Worm (Caenorhabditis elegans) whole organism, mixed stage, embryonic: ENCODE measurements around the gene slc-17.2.

Experiments used
- bed-3 ChIP-seq: fragments of 200-800 bp; sonication (Bioruptor generic); optimal IDR thresholded peaks from 3 replicates; lab custom pipeline; 2018; ENCODE audit warnings: mild to moderate bottlenecking, missing genetic modification characterization, moderate library complexity, missing compliant biosample characterization
- blmp-1 ChIP-seq: fragments of 150-350 bp; optimal IDR thresholded peaks from 2 replicates; lab custom pipeline; 2014; ENCODE audit warnings: missing biosample characterization, missing genetic modification characterization
- ceh-39 ChIP-seq: fragments of 150-350 bp; optimal IDR thresholded peaks from 2 replicates; lab custom pipeline; 2014; ENCODE audit warnings: missing biosample characterization, missing genetic modification characterization
- ceh-43 ChIP-seq: fragments of 200-800 bp; sonication (Bioruptor generic); optimal IDR thresholded peaks from 2 replicates; lab custom pipeline; 2018; ENCODE audit warnings: mild to moderate bottlenecking, missing genetic modification characterization, moderate library complexity, missing compliant biosample characterization
- ceh-83 ChIP-seq: fragments of 200-800 bp; sonication (Bioruptor generic); optimal IDR thresholded peaks from 2 replicates; lab custom pipeline; 2018; ENCODE audit warnings: mild to moderate bottlenecking, missing genetic modification characterization, missing compliant biosample characterization
- ces-1 ChIP-seq: fragments of 150-350 bp; optimal IDR thresholded peaks from 2 replicates; lab custom pipeline; 2014; ENCODE audit warnings: missing biosample characterization, missing genetic modification reagents, missing genetic modification characterization
- cnd-1 ChIP-seq: fragments of 200-800 bp; sonication (Bioruptor generic); optimal IDR thresholded peaks from 2 replicates; lab custom pipeline; 2018; ENCODE audit warnings: mild to moderate bottlenecking, missing genetic modification characterization, missing compliant biosample characterization
- elt-1 ChIP-seq: sonication (generic microtip); optimal IDR thresholded peaks from 2 replicates; lab custom pipeline; 2017; ENCODE audit warnings: missing genetic modification characterization, mild to moderate bottlenecking, missing compliant biosample characterization, antibody characterized with exemption, moderate library complexity, borderline replicate concordance; ENCODE audit not compliant: insufficient read depth
- elt-3 ChIP-seq: fragments of 150-350 bp; optimal IDR thresholded peaks from 2 replicates; lab custom pipeline; 2014; ENCODE audit warnings: missing biosample characterization, missing genetic modification characterization
- flh-1 ChIP-seq: fragments of 200-800 bp; sonication (Bioruptor generic); optimal IDR thresholded peaks from 2 replicates; lab custom pipeline; 2018; ENCODE audit warnings: mild to moderate bottlenecking, missing genetic modification characterization, moderate library complexity, missing compliant biosample characterization
- ham-2 ChIP-seq: fragments of 200-800 bp; sonication (Bioruptor generic); optimal IDR thresholded peaks from 2 replicates; lab custom pipeline; 2018; ENCODE audit warnings: mild to moderate bottlenecking, missing genetic modification characterization, missing compliant biosample characterization
- hlh-1 ChIP-seq: fragments of 150-350 bp; optimal IDR thresholded peaks from 2 replicates; lab custom pipeline; 2014; ENCODE audit warnings: missing biosample characterization, missing genetic modification reagents, missing genetic modification characterization
- lin-13 ChIP-seq: fragments of 150-350 bp; optimal IDR thresholded peaks from 2 replicates; lab custom pipeline; 2014; ENCODE audit warnings: missing biosample characterization, missing genetic modification characterization
- lin-32 ChIP-seq: fragments of 200-800 bp; sonication (Bioruptor generic); optimal IDR thresholded peaks from 2 replicates; lab custom pipeline; 2018; ENCODE audit warnings: mild to moderate bottlenecking, missing genetic modification characterization, missing compliant biosample characterization
- lsy-2 ChIP-seq: fragments of 150-350 bp; optimal IDR thresholded peaks from 2 replicates; lab custom pipeline; 2014; ENCODE audit warnings: missing biosample characterization, missing genetic modification characterization
- mep-1 ChIP-seq: fragments of 150-350 bp; optimal IDR thresholded peaks from 2 replicates; lab custom pipeline; 2017; ENCODE audit warnings: missing biosample characterization, missing genetic modification reagents, missing genetic modification characterization, inconsistent platforms
- mls-2 ChIP-seq: sonication (generic microtip); optimal IDR thresholded peaks from 2 replicates; lab custom pipeline; 2016; ENCODE audit warnings: mild to moderate bottlenecking, missing genetic modification characterization, moderate library complexity, missing compliant biosample characterization
- nhr-2 ChIP-seq: fragments of 150-350 bp; optimal IDR thresholded peaks from 2 replicates; lab custom pipeline; 2014; ENCODE audit warnings: missing biosample characterization, missing genetic modification characterization
- nhr-28 ChIP-seq: fragments of 150-350 bp; optimal IDR thresholded peaks from 2 replicates; lab custom pipeline; 2014; ENCODE audit warnings: missing biosample characterization, missing genetic modification characterization
- nhr-76 ChIP-seq: sonication (generic microtip); optimal IDR thresholded peaks from 2 replicates; lab custom pipeline; 2017; ENCODE audit warnings: missing biosample characterization, missing genetic modification characterization
- pha-4 ChIP-seq: fragments of 150-350 bp; optimal IDR thresholded peaks from 2 replicates; lab custom pipeline; 2018; ENCODE audit warnings: missing biosample characterization, missing genetic modification reagents, missing genetic modification characterization
- sem-2 ChIP-seq: fragments of 200-800 bp; sonication (Bioruptor generic); optimal IDR thresholded peaks from 2 replicates; lab custom pipeline; 2018; ENCODE audit warnings: mild to moderate bottlenecking, missing genetic modification characterization, missing compliant biosample characterization
- snpc-4 ChIP-seq: fragments of 150-350 bp; optimal IDR thresholded peaks from 2 replicates; lab custom pipeline; 2014; ENCODE audit warnings: missing biosample characterization, missing genetic modification characterization
- tbx-8 ChIP-seq: fragments of 200-800 bp; sonication (Bioruptor generic); optimal IDR thresholded peaks from 2 replicates; lab custom pipeline; 2018; ENCODE audit warnings: mild to moderate bottlenecking, missing genetic modification characterization, moderate library complexity, missing compliant biosample characterization
- unc-120 ChIP-seq: sonication (generic microtip); optimal IDR thresholded peaks from 2 replicates; lab custom pipeline; 2017; ENCODE audit warnings: missing genetic modification characterization, missing compliant biosample characterization; ENCODE audit not compliant: poor library complexity, severe bottlenecking
- unc-39 ChIP-seq: fragments of 150-350 bp; optimal IDR thresholded peaks from 2 replicates; lab custom pipeline; 2014; ENCODE audit warnings: missing biosample characterization, missing genetic modification characterization
- unc-62 ChIP-seq: fragments of 150-350 bp; optimal IDR thresholded peaks from 2 replicates; lab custom pipeline; 2014; ENCODE audit warnings: missing biosample characterization, missing genetic modification reagents, missing genetic modification characterization
- zip-8 ChIP-seq: fragments of 150-350 bp; optimal IDR thresholded peaks from 2 replicates; lab custom pipeline; 2014; ENCODE audit warnings: missing biosample characterization, missing genetic modification characterization
- ztf-11 ChIP-seq: fragments of 150-350 bp; optimal IDR thresholded peaks from 2 replicates; lab custom pipeline; 2014; ENCODE audit warnings: missing biosample characterization, missing genetic modification characterization

The slc-17.2 gene

DNA sequence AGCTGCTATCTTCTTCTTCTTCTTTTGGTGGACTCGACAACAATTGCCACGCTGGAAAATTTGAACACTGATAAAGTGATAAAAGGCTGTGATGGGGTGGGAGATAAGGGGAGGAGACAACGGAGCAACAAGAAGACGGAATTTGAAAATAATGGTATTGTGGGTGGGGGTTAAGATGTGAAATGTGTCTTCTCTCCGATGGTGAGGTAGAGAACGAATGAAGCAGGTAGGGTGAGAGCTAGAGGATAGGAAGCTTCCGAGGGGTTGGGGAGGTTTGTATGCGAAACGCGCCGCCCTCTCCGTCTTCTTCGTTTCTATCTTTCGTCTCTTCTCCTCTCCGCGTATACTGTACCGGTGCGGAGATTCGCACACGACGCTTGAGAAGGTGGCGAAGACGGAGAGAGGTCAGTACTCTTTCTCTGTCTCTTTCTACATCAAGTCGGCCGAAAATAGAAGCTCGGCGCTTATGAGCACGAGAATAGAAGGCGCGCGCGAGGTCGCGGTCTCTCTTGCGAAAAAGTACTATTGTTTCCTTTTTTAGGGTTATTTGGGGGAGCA is 34.4 kb downstream of the slc-17.2 start, which contains the start of gene chtb-1:
Gene chtb-1 (minus strand): TSS at position 51 of the 558 bp plus-strand sequence.
- TF ChIP-seq lsy-2 (tag; lab: Kevin White, UChicago), result no peak
- no peak for TF ChIP-seq mep-1 (tag; lab: Kevin White, UChicago)
- no peak for TF ChIP-seq flh-1
- TF ChIP-seq ces-1 (GFP tag; lab: Kevin White, UChicago), result no peak
- no peak for TF ChIP-seq nhr-28
- TF ChIP-seq cnd-1 (tag; lab: Kevin White, UChicago), result no peak
- no peak for TF ChIP-seq snpc-4 (tag; lab: Kevin White, UChicago)
- no peak for TF ChIP-seq sem-2 (GFP tag; lab: Kevin White, UChicago)
- no peak for TF ChIP-seq elt-1
- no peak for TF ChIP-seq ceh-39 (tag; lab: Kevin White, UChicago)
- TF ChIP-seq ceh-43 (GFP tag; lab: Kevin White, UChicago), result no peak
- no peak for TF ChIP-seq nhr-2
- no peak for TF ChIP-seq unc-62 (GFP tag; lab: Kevin White, UChicago)
- TF ChIP-seq blmp-1 (tag; lab: Kevin White, UChicago), result no peak
- TF ChIP-seq nhr-76 (tag; lab: Kevin White, UChicago), result no peak
- TF ChIP-seq lin-32 (GFP tag; lab: Kevin White, UChicago), result no peak
- no peak for TF ChIP-seq zip-8 (tag; lab: Kevin White, UChicago)
- no peak for TF ChIP-seq ceh-83 (GFP tag; lab: Kevin White, UChicago)

DNA sequence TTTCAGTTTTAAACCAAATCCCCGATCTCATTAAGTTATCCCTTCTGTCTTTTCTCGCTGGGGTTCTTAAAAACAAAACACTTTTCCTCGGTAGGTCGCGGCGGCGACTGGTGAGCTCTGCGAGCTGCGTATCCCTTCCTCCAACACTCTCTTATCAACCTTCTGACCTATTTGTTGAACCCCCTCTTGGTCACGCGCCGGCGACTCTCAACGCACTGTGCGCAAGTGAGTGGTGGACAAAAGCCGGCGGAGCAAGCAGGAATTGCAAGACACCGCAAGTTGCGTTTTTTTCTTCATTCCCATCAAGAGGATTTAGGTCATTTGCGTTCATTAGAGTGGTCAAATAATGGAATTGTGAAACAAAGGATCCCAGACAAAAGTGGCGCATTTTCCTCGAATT is 36.1 kb downstream of the slc-17.2 start:
- no peak for TF ChIP-seq ztf-11 (tag; lab: Kevin White, UChicago)
- peak; percentile 34 for TF ChIP-seq pha-4 (tag; lab: Kevin White, UChicago)

DNA sequence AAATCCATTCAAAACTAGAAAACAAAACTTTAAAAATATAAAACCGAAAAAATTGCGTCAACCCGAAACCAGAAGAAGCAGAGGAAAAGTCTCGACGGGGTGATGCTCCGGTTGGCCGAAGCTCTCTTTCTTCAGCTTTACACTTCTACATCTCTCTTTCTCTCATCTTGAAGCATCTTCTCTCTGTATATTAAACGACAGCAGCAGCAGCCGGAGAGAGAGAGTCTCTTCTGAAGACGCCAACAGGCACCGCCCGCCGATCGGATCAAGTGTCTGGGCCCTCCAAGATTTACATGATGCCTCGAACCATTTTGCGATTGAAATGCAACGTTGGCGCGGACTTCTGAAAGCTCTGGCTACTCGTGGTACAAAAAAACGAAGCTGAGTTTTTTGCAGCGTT is 43.2 kb downstream of the slc-17.2 start:
- TF ChIP-seq unc-62 (GFP tag; lab: Kevin White, UChicago) (peak; percentile 24), hlh-1 (tag; lab: Kevin White, UChicago) (peak; percentile 91), nhr-2 (no peak)

ce11 chrIII:9346114-9346513 is 43.8 kb downstream of the slc-17.2 start:
- peak; percentile 99 for TF ChIP-seq hlh-1 (tag; lab: Kevin White, UChicago)
- TF ChIP-seq unc-62 (GFP tag; lab: Kevin White, UChicago), result peak; percentile 98
- no peak for TF ChIP-seq unc-120 (tag; lab: Kevin White, UChicago)

ce11 chrIII:9344347-9344746 is 45.6 kb downstream of the slc-17.2 start, which contains the start of gene emb-9:
Gene emb-9 (minus strand): TSS chrIII:9344447.
- no peak for TF ChIP-seq ceh-83 (GFP tag; lab: Kevin White, UChicago)
- TF ChIP-seq mep-1 (tag; lab: Kevin White, UChicago), result no peak
- no peak for TF ChIP-seq cnd-1 (tag; lab: Kevin White, UChicago)
- TF ChIP-seq ham-2 (GFP tag; lab: Kevin White, UChicago), result no peak
- no peak for TF ChIP-seq elt-3
- TF ChIP-seq unc-120 (tag; lab: Kevin White, UChicago), result no peak
- TF ChIP-seq mls-2 (tag; lab: Kevin White, UChicago), result no peak
- no peak for TF ChIP-seq bed-3 (GFP tag; lab: Kevin White, UChicago)
- TF ChIP-seq pha-4 (tag; lab: Kevin White, UChicago), result no peak
- TF ChIP-seq sem-2 (GFP tag; lab: Kevin White, UChicago), result no peak
- TF ChIP-seq nhr-28, result no peak
- no peak for TF ChIP-seq ces-1 (GFP tag; lab: Kevin White, UChicago)
- no peak for TF ChIP-seq flh-1
- no peak for TF ChIP-seq elt-1

ce11 chrIII:9340025-9340424 is 49.9 kb downstream of the slc-17.2 start:
- no peak for TF ChIP-seq snpc-4 (tag; lab: Kevin White, UChicago)
- TF ChIP-seq blmp-1 (tag; lab: Kevin White, UChicago), result no peak

- TF ChIP-seq pha-4 (tag; lab: Kevin White, UChicago) (no peak), cnd-1 (tag; lab: Kevin White, UChicago) (no peak), unc-39 (tag; lab: Kevin White, UChicago) (no peak), elt-3 (no peak), lin-32 (GFP tag; lab: Kevin White, UChicago) (no peak), mls-2 (tag; lab: Kevin White, UChicago) (no peak), nhr-28 (no peak), zip-8 (tag; lab: Kevin White, UChicago) (no peak), unc-120 (tag; lab: Kevin White, UChicago) (no peak), lsy-2 (tag; lab: Kevin White, UChicago) (no peak), lin-13 (tag; lab: Kevin White, UChicago) (no peak), tbx-8 (GFP tag; lab: Kevin White, UChicago) (no peak)
- TF ChIP-seq, all 35 proteins: peak for 0
These were observed 51.9 kb downstream of the slc-17.2 start for ce11 chrIII:9337968-9338367.
